Fruit fly (Drosophila melanogaster): ENCODE measurements around the gene CG6324.

The CG6324 gene

DNA sequence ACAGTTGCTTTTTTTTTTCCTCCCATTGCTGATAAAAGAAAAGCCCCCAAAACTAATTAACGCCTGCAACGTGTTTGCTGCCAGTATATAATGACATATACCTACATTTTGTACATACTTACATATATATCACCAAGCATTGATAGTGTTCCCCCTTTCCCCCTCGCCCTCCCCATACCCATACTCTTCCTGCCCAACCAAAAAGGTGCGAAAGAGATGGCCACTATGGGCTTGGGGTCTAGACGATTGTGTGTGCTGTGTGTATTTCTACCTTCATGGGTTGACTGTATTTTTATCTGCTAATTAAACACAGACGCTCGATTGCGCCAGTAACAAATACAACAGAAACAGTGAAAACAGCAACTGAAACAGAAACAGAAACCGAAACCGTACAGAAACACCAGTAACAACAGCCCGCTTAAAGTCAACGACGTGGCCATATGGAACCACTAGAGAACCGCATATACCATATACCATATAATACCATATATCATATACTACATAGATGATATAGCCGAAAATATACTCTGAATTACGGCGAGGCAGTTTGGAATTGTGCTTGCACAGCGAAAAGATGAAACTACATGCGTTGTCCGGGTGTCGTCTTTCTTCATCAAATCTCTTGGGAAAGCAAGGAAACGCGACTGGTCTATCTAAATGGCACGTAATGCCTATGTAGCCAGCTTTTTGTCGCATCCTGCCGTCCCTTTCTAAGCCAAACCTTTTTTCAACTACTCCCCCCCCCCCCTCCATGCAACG lies 20.9 kb downstream of the CG6324 start (continued):
- no peak for TF ChIP-seq CG18764 (GFP tag; optimal IDR thresholded peaks at IDR 0.05)
- no peak for TF ChIP-seq tgo (GFP tag; IDR thresholded peaks at IDR 0.05)
- TF ChIP-seq CG1792 (GFP tag; optimal IDR thresholded peaks at IDR 0.05) = no peak
- TF ChIP-seq fd96Cb (tag; optimal IDR thresholded peaks at IDR 0.05) = no peak
- TF ChIP-seq Atf6 (GFP tag; IDR thresholded peaks at IDR 0.05) = no peak
- TF ChIP-seq CG30020 (tag; optimal IDR thresholded peaks at IDR 0.05) = no peak
- TF ChIP-seq CG14050 (GFP tag; IDR thresholded peaks at IDR 0.05) = no peak
- no peak for TF ChIP-seq CG17568 (GFP tag; optimal IDR thresholded peaks at IDR 0.05)
- no peak for TF ChIP-seq Dip3 (GFP tag; optimal IDR thresholded peaks at IDR 0.05)
- no peak for TF ChIP-seq CG33213 (GFP tag; optimal IDR thresholded peaks at IDR 0.05)
- no peak for TF ChIP-seq CG12104 (GFP tag; optimal IDR thresholded peaks at IDR 0.05)
- TF ChIP-seq CG17361 (GFP tag; IDR thresholded peaks at IDR 0.05) = no peak
- TF ChIP-seq Gug (GFP tag; IDR thresholded peaks at IDR 0.05) = no peak
- peak; percentile 55; the same call in 1 of the 2 replicates for TF ChIP-seq GATAe (GFP tag; conservative IDR thresholded peaks at IDR 0.05)
- no peak for TF ChIP-seq NC2β (GFP tag; optimal IDR thresholded peaks at IDR 0.05)
- TF ChIP-seq aop (GFP tag; IDR thresholded peaks at IDR 0.05) = no peak
- no peak for TF ChIP-seq al (GFP tag; IDR thresholded peaks at IDR 0.05)
- no peak for TF ChIP-seq lov (optimal IDR thresholded peaks at IDR 0.05)
- TF ChIP-seq lov (GFP tag; IDR thresholded peaks at IDR 0.05) = no peak
- TF ChIP-seq CG10543 (GFP tag; optimal IDR thresholded peaks at IDR 0.05) = peak; percentile 54
- no peak; the same call in 1 of the 2 replicates for TF ChIP-seq Lim3 (GFP tag; IDR thresholded peaks at IDR 0.05)
- no peak for TF ChIP-seq CG32772 (GFP tag; IDR thresholded peaks at IDR 0.05)
- TF ChIP-seq CG7745 (tag; optimal IDR thresholded peaks at IDR 0.05) = peak; percentile 17
- TF ChIP-seq cwo (GFP tag; optimal IDR thresholded peaks at IDR 0.05) = no peak
- no peak for TF ChIP-seq PHDP (tag; optimal IDR thresholded peaks at IDR 0.05)
- TF ChIP-seq exex (tag; optimal IDR thresholded peaks at IDR 0.05) = peak; percentile 59
- no peak for TF ChIP-seq gcm2 (GFP tag; optimal IDR thresholded peaks at IDR 0.05)

DNA sequence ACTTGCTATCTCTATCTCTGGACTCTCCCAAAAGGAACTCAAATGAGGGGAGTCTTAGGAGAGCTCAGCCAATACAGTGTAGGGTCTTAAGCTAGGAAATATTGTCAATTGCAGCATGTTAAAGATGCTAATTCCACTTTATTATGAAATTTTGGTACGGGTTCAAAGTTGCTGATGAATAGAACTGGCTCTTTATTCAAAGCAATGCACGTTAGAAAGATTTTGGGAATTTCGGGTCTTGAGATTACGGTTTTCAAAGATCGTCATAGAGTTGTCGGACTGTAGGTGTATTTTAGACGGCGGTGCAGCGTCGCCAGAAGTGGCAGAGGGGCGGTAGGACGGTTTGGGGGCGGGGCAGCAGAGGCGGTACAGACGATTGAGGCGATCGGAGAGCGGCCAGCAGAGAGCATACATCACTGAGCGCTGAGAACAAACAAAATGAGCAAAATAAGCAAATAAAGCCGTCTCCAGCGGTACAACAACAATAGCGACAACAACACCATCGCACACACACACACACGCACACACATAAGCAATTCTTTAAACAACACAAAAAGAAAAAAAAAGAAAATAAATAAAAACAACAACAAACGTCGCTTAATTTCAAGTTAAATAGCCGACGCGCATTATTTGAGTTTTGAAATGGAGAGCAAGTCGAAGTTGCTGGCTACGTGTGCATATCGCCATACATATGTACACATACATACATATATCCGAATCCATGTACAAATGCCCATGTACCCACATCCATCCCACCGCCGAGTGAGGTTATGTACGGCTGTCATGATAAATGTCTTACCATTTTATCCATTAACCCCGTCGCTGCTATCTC lies 21.8 kb downstream of the CG6324 start:
- TF ChIP-seq bab2 (GFP tag; optimal IDR thresholded peaks at IDR 0.05) (no peak), HLH54F (GFP tag; optimal IDR thresholded peaks at IDR 0.05) (no peak), Trl (optimal IDR thresholded peaks at IDR 0.05) (peak; percentile 41 to 49), Trl (GFP tag; optimal IDR thresholded peaks at IDR 0.05) (no peak), CG11504 (tag; optimal IDR thresholded peaks at IDR 0.05) (peak; percentile 1), gfzf (GFP tag; optimal IDR thresholded peaks at IDR 0.05) (no peak), HLH4C (GFP tag; IDR thresholded peaks at IDR 0.05; ENCODE audit: partially characterized antibody) (no peak), E2f2 (GFP tag; IDR thresholded peaks at IDR 0.05) (no peak), kni (GFP tag; optimal IDR thresholded peaks at IDR 0.05) (peak; percentile 48), CG15514 (GFP tag; optimal IDR thresholded peaks at IDR 0.05) (no peak), unpg (GFP tag; optimal IDR thresholded peaks at IDR 0.05) (no peak), CG8359 (GFP tag; optimal IDR thresholded peaks at IDR 0.05; ENCODE audit: borderline replicate concordance) (peak; percentile 28), sens-2 (GFP tag; IDR thresholded peaks at IDR 0.05) (no peak), pan (optimal IDR thresholded peaks at IDR 0.05) (no peak), pan (GFP tag; optimal IDR thresholded peaks at IDR 0.05 in 1 of 2, IDR thresholded peaks at IDR 0.05 in 1 of 2) (no peak), Ets65A (GFP tag) (peak; percentile 92), NC2β (GFP tag; optimal IDR thresholded peaks at IDR 0.05) (no peak), MTF-1 (GFP tag; optimal IDR thresholded peaks at IDR 0.05; ENCODE audit: borderline replicate concordance) (peak; percentile 58), D19A (tag; optimal IDR thresholded peaks at IDR 0.05) (no peak), CG10543 (GFP tag; optimal IDR thresholded peaks at IDR 0.05) (peak; percentile 17), odd (GFP tag; optimal IDR thresholded peaks at IDR 0.05) (peak; percentile 9), CG7839 (tag; optimal IDR thresholded peaks at IDR 0.05) (peak; percentile 24), CG6254 (GFP tag; optimal IDR thresholded peaks at IDR 0.05) (peak; percentile 20), CG1603 (tag; optimal IDR thresholded peaks at IDR 0.05) (peak; percentile 20)
